Worm (Caenorhabditis elegans) whole organism, L4/young adult: ENCODE results near the gene nas-24.

ENCODE experiments used
- W03F9.2 ChIP-seq: fragments of 150-350 bp; optimal IDR thresholded peaks from 2 replicates; lab custom pipeline; 2014; ENCODE audit warnings: missing biosample characterization, missing genetic modification characterization
- him-1 ChIP-seq: sonication (generic microtip); optimal IDR thresholded peaks from 2 replicates; lab custom pipeline; 2016; ENCODE audit warnings: missing genotype, missing genetic modification reagents, missing genetic modification characterization, missing compliant biosample characterization

DNA sequence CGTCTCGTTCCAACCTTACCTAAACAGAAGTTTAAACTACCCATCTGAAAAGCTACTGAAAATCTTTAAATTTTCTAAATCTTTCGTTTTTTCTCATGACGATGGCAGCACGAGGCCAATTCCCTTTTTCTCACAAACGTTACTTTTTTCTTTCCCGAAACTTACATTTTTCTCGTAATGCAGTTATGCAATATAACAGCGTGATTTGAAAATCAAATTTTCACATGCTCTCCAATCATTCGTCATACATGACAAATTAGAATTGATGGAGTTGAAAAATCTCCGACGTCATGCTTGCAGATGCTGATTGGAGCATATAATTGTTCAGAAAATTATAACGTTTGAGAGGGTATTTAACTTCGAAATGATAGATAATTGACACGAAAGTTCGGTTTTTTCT lies 5.5 kb upstream of the nas-24 start:
- no peak for TF ChIP-seq him-1 (tag; lab: Kevin White, UChicago)
- no peak for TF ChIP-seq W03F9.2 (tag; lab: Kevin White, UChicago)
